Worm (Caenorhabditis elegans) whole organism, L1 larva: ENCODE results near the gene C52G5.2.

Source experiments
- C04F5.9 ChIP-seq: sonication (generic microtip); optimal IDR thresholded peaks from 2 replicates; lab custom pipeline; 2016; ENCODE audit warnings: missing genetic modification characterization, missing compliant biosample characterization
- F16B12.6 ChIP-seq: fragments of 150-350 bp; optimal IDR thresholded peaks from 2 replicates; lab custom pipeline; 2014; ENCODE audit warnings: missing biosample characterization, missing genetic modification characterization
- Y116A8C.19 ChIP-seq: sonication (generic microtip); optimal IDR thresholded peaks from 2 replicates; lab custom pipeline; 2016; ENCODE audit warnings: missing compliant biosample characterization, missing genetic modification characterization, borderline replicate concordance
- aha-1 ChIP-seq: fragments of 150-350 bp; optimal IDR thresholded peaks from 2 replicates; lab custom pipeline; 2014; ENCODE audit warnings: missing biosample characterization, missing genetic modification characterization
- ama-1 ChIP-seq: fragments of 150-350 bp; optimal IDR thresholded peaks from 2 replicates; lab custom pipeline; 2014
- blmp-1 ChIP-seq: fragments of 150-350 bp; optimal IDR thresholded peaks from 2 replicates; lab custom pipeline; 2014; ENCODE audit warnings: missing biosample characterization, missing genetic modification characterization
- ceh-82 ChIP-seq, 3 experiments: fragments of 150-350 bp in 1 of 3; sonication (generic microtip) in 2 of 3; optimal IDR thresholded peaks; 2 replicates each; lab custom pipeline; 2014 to 2017; ENCODE audit warnings: missing biosample characterization in 3 of 3, missing genetic modification characterization in 3 of 3
- ceh-88 ChIP-seq: fragments of 200-800 bp; sonication (Bioruptor generic); IDR thresholded peaks from 2 replicates; pipeline ENCODE4 v1.3.6; 2022; ENCODE audit warnings: missing genetic modification characterization, missing compliant biosample characterization
- ces-1 ChIP-seq: fragments of 150-350 bp; optimal IDR thresholded peaks from 2 replicates; lab custom pipeline; 2014; ENCODE audit warnings: missing biosample characterization, missing genetic modification reagents, missing genetic modification characterization
- efl-1 ChIP-seq, 4 experiments: fragments of 150-350 bp; optimal IDR thresholded peaks in 3 of 4; peaks in 1 of 4; 1 replicate in 1 of 4; 2 replicates in 3 of 4; lab custom pipeline; 2014; ENCODE audit warnings: missing biosample characterization in 2 of 4, missing genetic modification characterization in 2 of 4, missing genetic modification reagents in 2 of 4
- egl-13 ChIP-seq: sonication (generic microtip); optimal IDR thresholded peaks from 2 replicates; lab custom pipeline; 2016; ENCODE audit warnings: missing genotype, missing genetic modification reagents, missing genetic modification characterization, missing compliant biosample characterization
- egl-27 ChIP-seq, 2 experiments: fragments of 150-350 bp in 1 of 2; sonication (generic microtip); optimal IDR thresholded peaks; 3 replicates each; lab custom pipeline; 2017 to 2018; ENCODE audit warnings: missing biosample characterization in 2 of 2, missing genetic modification characterization in 2 of 2, missing genetic modification reagents in 2 of 2
- elt-2 ChIP-seq: sonication (generic microtip); optimal IDR thresholded peaks from 2 replicates; lab custom pipeline; 2016; ENCODE audit warnings: missing genetic modification characterization, mild to moderate bottlenecking, inconsistent platforms, missing compliant biosample characterization, missing genetic modification reagents
- elt-3 ChIP-seq, 6 experiments: fragments of 150-350 bp in 1 of 6; sonication (generic microtip); optimal IDR thresholded peaks; 2 replicates each; lab custom pipeline; 2017 to 2018; ENCODE audit warnings: missing biosample characterization in 6 of 6, missing genetic modification characterization in 6 of 6, inconsistent platforms in 1 of 6
- fkh-10 ChIP-seq: sonication (generic microtip); optimal IDR thresholded peaks from 2 replicates; lab custom pipeline; 2017; ENCODE audit warnings: missing biosample characterization, missing genetic modification reagents, missing genetic modification characterization
- fkh-8 ChIP-seq: sonication (generic microtip); optimal IDR thresholded peaks from 2 replicates; lab custom pipeline; 2016; ENCODE audit warnings: mild to moderate bottlenecking, missing genetic modification characterization, missing compliant biosample characterization
- fos-1 ChIP-seq: fragments of 150-350 bp; optimal IDR thresholded peaks from 2 replicates; lab custom pipeline; 2014; ENCODE audit warnings: missing biosample characterization, missing genetic modification characterization
- grh-1 ChIP-seq: fragments of 200-800 bp; sonication (Bioruptor generic); IDR thresholded peaks from 2 replicates; pipeline ENCODE4 v1.3.6; 2022; ENCODE audit warnings: missing genetic modification reagents, missing genetic modification characterization, missing compliant biosample characterization
- jun-1 ChIP-seq: fragments of 150-350 bp; optimal IDR thresholded peaks from 2 replicates; lab custom pipeline; 2014; ENCODE audit warnings: missing biosample characterization, missing genetic modification reagents, missing genetic modification characterization
- lin-14 ChIP-seq: fragments of 200-800 bp; sonication (Bioruptor generic); optimal IDR thresholded peaks from 2 replicates; lab custom pipeline; 2018; ENCODE audit warnings: mild to moderate bottlenecking, missing genetic modification characterization, moderate library complexity, missing compliant biosample characterization
- mab-9 ChIP-seq: fragments of 200-800 bp; sonication (Bioruptor generic); IDR thresholded peaks from 2 replicates; pipeline ENCODE4 v1.3.6; 2022; ENCODE audit warnings: missing genetic modification reagents, missing genetic modification characterization, missing compliant biosample characterization
- mep-1 ChIP-seq: fragments of 150-350 bp; optimal IDR thresholded peaks from 2 replicates; lab custom pipeline; 2014; ENCODE audit warnings: missing biosample characterization, missing genetic modification characterization
- nhr-20 ChIP-seq: sonication (generic microtip); optimal IDR thresholded peaks from 2 replicates; lab custom pipeline; 2016; ENCODE audit warnings: mild to moderate bottlenecking, missing genetic modification characterization, missing compliant biosample characterization
- nhr-47 ChIP-seq: sonication (generic microtip); optimal IDR thresholded peaks from 2 replicates; lab custom pipeline; 2016; ENCODE audit warnings: mild to moderate bottlenecking, missing genetic modification characterization, moderate library complexity, missing compliant biosample characterization
- nhr-71 ChIP-seq: sonication (generic microtip); optimal IDR thresholded peaks from 2 replicates; lab custom pipeline; 2016; ENCODE audit warnings: mild to moderate bottlenecking, missing genetic modification characterization, moderate library complexity, missing compliant biosample characterization
- nhr-76 ChIP-seq: sonication (generic microtip); optimal IDR thresholded peaks from 2 replicates; lab custom pipeline; 2017; ENCODE audit warnings: missing biosample characterization, missing genetic modification characterization
- nhr-84 ChIP-seq: sonication (generic microtip); optimal IDR thresholded peaks from 2 replicates; lab custom pipeline; 2017; ENCODE audit warnings: missing biosample characterization, missing genetic modification characterization
- nhr-85 ChIP-seq: sonication (generic microtip); peaks from one replicate; lab custom pipeline; 2016; ENCODE audit warnings: missing genetic modification characterization, inconsistent platforms, missing compliant biosample characterization
- rnt-1 ChIP-seq: sonication (generic microtip); optimal IDR thresholded peaks from 2 replicates; lab custom pipeline; 2016; ENCODE audit warnings: mild to moderate bottlenecking, missing genetic modification characterization, moderate library complexity, missing compliant biosample characterization
- snpc-4 ChIP-seq: fragments of 150-350 bp; optimal IDR thresholded peaks from 2 replicates; lab custom pipeline; 2014; ENCODE audit warnings: missing biosample characterization, missing genetic modification characterization
- sptf-1 ChIP-seq: fragments of 150-350 bp; optimal IDR thresholded peaks from 2 replicates; lab custom pipeline; 2014; ENCODE audit warnings: missing biosample characterization, missing genetic modification characterization
- unc-130 ChIP-seq: fragments of 150-350 bp; optimal IDR thresholded peaks from 2 replicates; lab custom pipeline; 2017; ENCODE audit warnings: missing biosample characterization, missing genetic modification characterization, inconsistent platforms
- unc-98 ChIP-seq: fragments of 200-800 bp; sonication (Bioruptor generic); IDR thresholded peaks from 2 replicates; pipeline ENCODE4 v1.3.6; 2022; ENCODE audit warnings: missing genetic modification characterization, missing compliant biosample characterization
- zip-4 ChIP-seq: fragments of 200-800 bp; sonication (Bioruptor generic); optimal IDR thresholded peaks from 2 replicates; lab custom pipeline; 2018; ENCODE audit warnings: mild to moderate bottlenecking, missing genetic modification characterization, moderate library complexity, missing compliant biosample characterization

Gene C52G5.2

ce11 chrX:12813539-12813938, 29.6 kb upstream of the C52G5.2 start, which contains the start of gene gei-3:
TSS of gene gei-3 (minus strand) at chrX:12813639.
- TF ChIP-seq aha-1 (no peak), unc-98 (GFP tag; lab: Robert Waterston, UW) (no peak), egl-13 (no peak), sptf-1 (tag; lab: Kevin White, UChicago) (no peak), elt-2 (tag; lab: Kevin White, UChicago) (no peak), nhr-84 (tag; lab: Kevin White, UChicago) (no peak)

- no peak for TF ChIP-seq ceh-88 (GFP tag; lab: Robert Waterston, UW)
- peak in 2 of 6 experiments; percentile 4 to 52 for TF ChIP-seq elt-3 (tag; optimal IDR thresholded peaks at IDR 0.05; lab: Kevin White, UChicago)
- peak; percentile 1 for TF ChIP-seq rnt-1 (tag; lab: Kevin White, UChicago)
- TF ChIP-seq nhr-20, result peak; percentile 14
- no peak for TF ChIP-seq mep-1 (tag; lab: Kevin White, UChicago)
- no peak for TF ChIP-seq fos-1 (tag; lab: Kevin White, UChicago)
- peak; percentile 71 for TF ChIP-seq nhr-85 (tag; lab: Kevin White, UChicago)
- TF ChIP-seq ces-1, result no peak
- TF ChIP-seq blmp-1, result peak; percentile 74
- TF ChIP-seq grh-1 (GFP tag; lab: Robert Waterston, UW), result peak; percentile 60
- TF ChIP-seq lin-14 (GFP tag; lab: Kevin White, UChicago), result peak; percentile 56
Observed at ce11 chrX:12815367-12815766, 27.7 kb upstream of the C52G5.2 start.

DNA sequence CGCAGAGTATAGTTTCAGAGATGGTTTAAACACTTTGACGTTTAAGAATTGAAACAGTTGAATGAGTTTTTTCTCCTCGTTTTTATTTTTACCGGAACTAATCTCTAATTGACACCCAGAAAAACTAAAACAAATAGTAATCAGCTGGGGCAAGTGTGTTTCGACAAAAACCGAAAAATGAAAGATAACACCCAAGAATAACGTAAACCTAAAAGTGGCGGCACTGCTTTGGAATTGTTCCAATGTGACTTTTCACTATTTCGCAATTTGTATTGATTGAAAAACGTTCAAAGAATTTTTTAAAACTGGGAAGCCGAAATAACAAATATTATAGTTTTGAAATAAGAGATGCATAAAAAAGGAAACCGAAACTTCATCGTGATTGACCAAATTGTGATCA, 24.3 kb upstream of the C52G5.2 start:
- no peak for TF ChIP-seq unc-98 (GFP tag; lab: Robert Waterston, UW)
- no peak for TF ChIP-seq snpc-4
- no peak for TF ChIP-seq ceh-82 (tag; optimal IDR thresholded peaks at IDR 0.05; lab: Kevin White, UChicago)
- TF ChIP-seq jun-1 (tag; lab: Kevin White, UChicago), result no peak
- TF ChIP-seq grh-1 (GFP tag; lab: Robert Waterston, UW), result no peak
- TF ChIP-seq mab-9 (GFP tag; lab: Robert Waterston, UW), result no peak
- no peak for TF ChIP-seq fkh-8 (tag; lab: Kevin White, UChicago)
- no peak for TF ChIP-seq ama-1

ce11 chrX:12819512-12819911, 23.6 kb upstream of the C52G5.2 start:
- TF ChIP-seq elt-3 (tag; optimal IDR thresholded peaks at IDR 0.05; lab: Kevin White, UChicago), result no peak
- TF ChIP-seq C04F5.9 (tag; lab: Kevin White, UChicago), result no peak
- TF ChIP-seq egl-13, result no peak
- no peak for TF ChIP-seq nhr-76
- no peak for TF ChIP-seq lin-14 (GFP tag; lab: Kevin White, UChicago)
- TF ChIP-seq zip-4, result no peak
- TF ChIP-seq F16B12.6 (tag; lab: Kevin White, UChicago), result no peak
- no peak for TF ChIP-seq Y116A8C.19 (tag; lab: Kevin White, UChicago)
- no peak for TF ChIP-seq unc-98 (GFP tag; lab: Robert Waterston, UW)
- TF ChIP-seq unc-130 (tag; lab: Kevin White, UChicago), result no peak
- TF ChIP-seq fkh-10 (GFP tag; lab: Kevin White, UChicago), result no peak
- no peak for TF ChIP-seq egl-27 (tag; optimal IDR thresholded peaks at IDR 0.05; lab: Kevin White, UChicago)
- no peak for TF ChIP-seq grh-1 (GFP tag; lab: Robert Waterston, UW)
- TF ChIP-seq nhr-47 (tag; lab: Kevin White, UChicago), result no peak
- no peak for TF ChIP-seq mab-9 (GFP tag; lab: Robert Waterston, UW)

DNA sequence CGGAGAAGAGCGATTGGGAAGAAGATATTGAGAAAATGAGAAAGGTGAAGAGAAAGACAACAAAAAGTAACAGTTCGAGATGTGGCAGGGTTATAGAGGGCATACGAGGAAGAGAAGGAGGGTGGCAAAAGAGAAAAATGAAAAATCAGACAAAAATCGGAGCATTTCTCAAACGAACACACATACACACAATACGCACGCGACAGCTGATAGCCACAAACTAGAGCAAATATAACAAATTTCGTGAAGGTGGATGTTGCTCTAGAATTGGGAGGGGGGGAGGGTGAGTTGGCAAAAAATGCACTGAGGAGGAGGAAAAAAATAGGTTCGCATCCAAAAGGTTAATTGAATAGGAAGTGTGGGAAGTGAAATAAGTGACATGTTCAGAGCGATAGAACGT, 17.9 kb upstream of the C52G5.2 start:
- TF ChIP-seq efl-1 (optimal IDR thresholded peaks at IDR 0.05; lab: Kevin White, UChicago) (no peak), efl-1 (GFP tag; optimal IDR thresholded peaks at IDR 0.05 in 1 of 2; lab: Kevin White, UChicago) (peak in 1 of 2 experiments; percentile 92), nhr-71 (tag; lab: Kevin White, UChicago) (no peak)
